Worm (Caenorhabditis elegans) whole organism, midembryonic: ENCODE results near the gene ser-7.

ENCODE experiments used
- T22C8.4 ChIP-seq: fragments of 200-800 bp; sonication (Bioruptor generic); IDR thresholded peaks from 2 replicates; pipeline ENCODE4 v1.3.6; 2022; ENCODE audit warnings: missing genetic modification characterization, missing compliant biosample characterization
- cog-1 ChIP-seq: sonication (generic microtip); optimal IDR thresholded peaks from 2 replicates; lab custom pipeline; 2016; ENCODE audit warnings: missing genetic modification characterization, missing compliant biosample characterization
- flt-1 ChIP-seq: fragments of 200-800 bp; sonication (Bioruptor generic); IDR thresholded peaks from 2 replicates; pipeline ENCODE4 v1.3.6; 2022; ENCODE audit warnings: missing genetic modification characterization, missing compliant biosample characterization
- klf-2 ChIP-seq: fragments of 200-800 bp; sonication (Bioruptor generic); conservative IDR thresholded peaks from 2 replicates; pipeline ENCODE4 v1.3.6; 2022; ENCODE audit warnings: missing genetic modification reagents, missing genetic modification characterization, missing compliant biosample characterization
- med-1 ChIP-seq: sonication (generic microtip); optimal IDR thresholded peaks from 2 replicates; lab custom pipeline; 2017; ENCODE audit warnings: missing genetic modification characterization, mild to moderate bottlenecking, missing compliant biosample characterization, antibody characterized with exemption, missing genetic modification reagents; ENCODE audit not compliant: insufficient read depth
- ref-1 ChIP-seq: fragments of 200-800 bp; sonication (Bioruptor generic); conservative IDR thresholded peaks from 2 replicates; pipeline ENCODE4 v1.3.6; 2022; ENCODE audit warnings: missing genetic modification reagents, missing genetic modification characterization, missing compliant biosample characterization
- tab-1 ChIP-seq: fragments of 200-800 bp; sonication (Bioruptor generic); IDR thresholded peaks from 2 replicates; pipeline ENCODE4 v1.3.6; 2022; ENCODE audit warnings: missing genetic modification characterization, missing compliant biosample characterization
- ztf-23 ChIP-seq: fragments of 200-800 bp; sonication (Bioruptor generic); IDR thresholded peaks from 2 replicates; pipeline ENCODE4 v1.3.6; 2022; ENCODE audit warnings: missing genetic modification reagents, missing genetic modification characterization, missing compliant biosample characterization
- ztf-29 ChIP-seq: fragments of 200-800 bp; sonication (Bioruptor generic); IDR thresholded peaks from 2 replicates; pipeline ENCODE4 v1.3.6; 2022; ENCODE audit warnings: missing genetic modification reagents, missing genetic modification characterization, missing compliant biosample characterization

Gene ser-7

ce11 chrX:2673272-2673671 lies at the start of gene ser-7:
Gene ser-7 (plus strand): TSS chrX:2673572.
- no peak for TF ChIP-seq ref-1 (GFP tag; lab: Robert Waterston, UW)
- TF ChIP-seq med-1, result no peak
- TF ChIP-seq T22C8.4 (GFP tag; lab: Robert Waterston, UW), result no peak
- no peak for TF ChIP-seq ztf-29 (GFP tag; lab: Robert Waterston, UW)

ce11 chrX:2626153-2626552 lies 47.2 kb upstream of the ser-7 start:
- TF ChIP-seq ref-1 (GFP tag; lab: Robert Waterston, UW) (no peak), klf-2 (no peak), flt-1 (GFP tag; lab: Robert Waterston, UW) (no peak), med-1 (no peak), cog-1 (tag; lab: Kevin White, UChicago) (no peak), ztf-29 (GFP tag; lab: Robert Waterston, UW) (no peak), T22C8.4 (GFP tag; lab: Robert Waterston, UW) (no peak)

ce11 chrX:2632869-2633268 lies 40.5 kb upstream of the ser-7 start:
- TF ChIP-seq ztf-29 (GFP tag; lab: Robert Waterston, UW) (no peak), flt-1 (GFP tag; lab: Robert Waterston, UW) (no peak), cog-1 (tag; lab: Kevin White, UChicago) (no peak), ref-1 (GFP tag; lab: Robert Waterston, UW) (no peak), med-1 (no peak), ztf-23 (GFP tag; lab: Robert Waterston, UW) (no peak), klf-2 (no peak), tab-1 (GFP tag; lab: Robert Waterston, UW) (no peak), T22C8.4 (GFP tag; lab: Robert Waterston, UW) (no peak)

- TF ChIP-seq ref-1 (GFP tag; lab: Robert Waterston, UW), result no peak
- TF ChIP-seq klf-2, result no peak
- TF ChIP-seq cog-1 (tag; lab: Kevin White, UChicago), result no peak
- no peak for TF ChIP-seq flt-1 (GFP tag; lab: Robert Waterston, UW)
- no peak for TF ChIP-seq ztf-23 (GFP tag; lab: Robert Waterston, UW)
- TF ChIP-seq med-1, result no peak
Observed at ce11 chrX:2640556-2640955, 32.8 kb upstream of the ser-7 start.

ce11 chrX:2641094-2641493 lies 32.3 kb upstream of the ser-7 start:
- TF ChIP-seq flt-1 (GFP tag; lab: Robert Waterston, UW) (no peak), klf-2 (no peak), cog-1 (tag; lab: Kevin White, UChicago) (no peak), ztf-23 (GFP tag; lab: Robert Waterston, UW) (no peak), ztf-29 (GFP tag; lab: Robert Waterston, UW) (no peak), ref-1 (GFP tag; lab: Robert Waterston, UW) (no peak), tab-1 (GFP tag; lab: Robert Waterston, UW) (no peak), T22C8.4 (GFP tag; lab: Robert Waterston, UW) (no peak), med-1 (no peak)

- no peak for TF ChIP-seq T22C8.4 (GFP tag; lab: Robert Waterston, UW)
- TF ChIP-seq klf-2, result no peak
- no peak for TF ChIP-seq flt-1 (GFP tag; lab: Robert Waterston, UW)
- TF ChIP-seq tab-1 (GFP tag; lab: Robert Waterston, UW), result no peak
- no peak for TF ChIP-seq ref-1 (GFP tag; lab: Robert Waterston, UW)
- TF ChIP-seq cog-1 (tag; lab: Kevin White, UChicago), result no peak
- TF ChIP-seq ztf-23 (GFP tag; lab: Robert Waterston, UW), result no peak
- no peak for TF ChIP-seq ztf-29 (GFP tag; lab: Robert Waterston, UW)
- no peak for TF ChIP-seq med-1
Observed at ce11 chrX:2654334-2654733, 19.0 kb upstream of the ser-7 start.

ce11 chrX:2663798-2664197 lies 9.6 kb upstream of the ser-7 start:
- TF ChIP-seq klf-2 (no peak), T22C8.4 (GFP tag; lab: Robert Waterston, UW) (peak; percentile 8; the same call in 1 of the 2 replicates), cog-1 (tag; lab: Kevin White, UChicago) (no peak)

- no peak for TF ChIP-seq T22C8.4 (GFP tag; lab: Robert Waterston, UW)
- no peak for TF ChIP-seq klf-2
- TF ChIP-seq med-1, result no peak
- TF ChIP-seq tab-1 (GFP tag; lab: Robert Waterston, UW), result no peak
- TF ChIP-seq cog-1 (tag; lab: Kevin White, UChicago), result no peak
- no peak for TF ChIP-seq ref-1 (GFP tag; lab: Robert Waterston, UW)
- TF ChIP-seq ztf-29 (GFP tag; lab: Robert Waterston, UW), result no peak
- TF ChIP-seq flt-1 (GFP tag; lab: Robert Waterston, UW), result no peak
- no peak for TF ChIP-seq ztf-23 (GFP tag; lab: Robert Waterston, UW)
Observed at ce11 chrX:2664273-2664672, 9.1 kb upstream of the ser-7 start, which contains the start of gene F54G2.1. Gene F54G2.1 (minus strand): TSS chrX:2664373.

- TF ChIP-seq cog-1 (tag; lab: Kevin White, UChicago), result no peak
- TF ChIP-seq ztf-23 (GFP tag; lab: Robert Waterston, UW), result no peak
- TF ChIP-seq med-1, result no peak
- no peak for TF ChIP-seq T22C8.4 (GFP tag; lab: Robert Waterston, UW)
- TF ChIP-seq tab-1 (GFP tag; lab: Robert Waterston, UW), result no peak
- TF ChIP-seq ref-1 (GFP tag; lab: Robert Waterston, UW), result no peak
- no peak for TF ChIP-seq klf-2
- TF ChIP-seq ztf-29 (GFP tag; lab: Robert Waterston, UW), result no peak
- TF ChIP-seq flt-1 (GFP tag; lab: Robert Waterston, UW), result no peak
Observed at ce11 chrX:2667779-2668178, 5.6 kb upstream of the ser-7 start, which contains the start of gene C09B7.2. Gene C09B7.2 (plus strand): TSS chrX:2668127.

- TF ChIP-seq tab-1 (GFP tag; lab: Robert Waterston, UW) (no peak), ztf-23 (GFP tag; lab: Robert Waterston, UW) (no peak), T22C8.4 (GFP tag; lab: Robert Waterston, UW) (no peak), klf-2 (no peak), ref-1 (GFP tag; lab: Robert Waterston, UW) (no peak), ztf-29 (GFP tag; lab: Robert Waterston, UW) (no peak), flt-1 (GFP tag; lab: Robert Waterston, UW) (no peak), cog-1 (tag; lab: Kevin White, UChicago) (no peak), med-1 (no peak)
Observed at ce11 chrX:2674514-2674913, 1.1 kb downstream of the ser-7 start.
